Worm (Caenorhabditis elegans) whole organism, midembryonic: Measurements from ENCODE around the gene Y97E10AR.8.

Experiments
- T22C8.4 ChIP-seq: fragments of 200-800 bp; sonication (Bioruptor generic); IDR thresholded peaks from 2 replicates; pipeline ENCODE4 v1.3.6; 2022; ENCODE audit warnings: missing genetic modification characterization, missing compliant biosample characterization
- cog-1 ChIP-seq: sonication (generic microtip); optimal IDR thresholded peaks from 2 replicates; lab custom pipeline; 2016; ENCODE audit warnings: missing genetic modification characterization, missing compliant biosample characterization
- flt-1 ChIP-seq: fragments of 200-800 bp; sonication (Bioruptor generic); IDR thresholded peaks from 2 replicates; pipeline ENCODE4 v1.3.6; 2022; ENCODE audit warnings: missing genetic modification characterization, missing compliant biosample characterization
- klf-2 ChIP-seq: fragments of 200-800 bp; sonication (Bioruptor generic); conservative IDR thresholded peaks from 2 replicates; pipeline ENCODE4 v1.3.6; 2022; ENCODE audit warnings: missing genetic modification reagents, missing genetic modification characterization, missing compliant biosample characterization
- med-1 ChIP-seq: sonication (generic microtip); optimal IDR thresholded peaks from 2 replicates; lab custom pipeline; 2017; ENCODE audit warnings: missing genetic modification characterization, mild to moderate bottlenecking, missing compliant biosample characterization, antibody characterized with exemption, missing genetic modification reagents; ENCODE audit not compliant: insufficient read depth
- ref-1 ChIP-seq: fragments of 200-800 bp; sonication (Bioruptor generic); conservative IDR thresholded peaks from 2 replicates; pipeline ENCODE4 v1.3.6; 2022; ENCODE audit warnings: missing genetic modification reagents, missing genetic modification characterization, missing compliant biosample characterization
- tab-1 ChIP-seq: fragments of 200-800 bp; sonication (Bioruptor generic); IDR thresholded peaks from 2 replicates; pipeline ENCODE4 v1.3.6; 2022; ENCODE audit warnings: missing genetic modification characterization, missing compliant biosample characterization
- ztf-23 ChIP-seq: fragments of 200-800 bp; sonication (Bioruptor generic); IDR thresholded peaks from 2 replicates; pipeline ENCODE4 v1.3.6; 2022; ENCODE audit warnings: missing genetic modification reagents, missing genetic modification characterization, missing compliant biosample characterization
- ztf-29 ChIP-seq: fragments of 200-800 bp; sonication (Bioruptor generic); IDR thresholded peaks from 2 replicates; pipeline ENCODE4 v1.3.6; 2022; ENCODE audit warnings: missing genetic modification reagents, missing genetic modification characterization, missing compliant biosample characterization

Y97E10AR.8 gene

DNA sequence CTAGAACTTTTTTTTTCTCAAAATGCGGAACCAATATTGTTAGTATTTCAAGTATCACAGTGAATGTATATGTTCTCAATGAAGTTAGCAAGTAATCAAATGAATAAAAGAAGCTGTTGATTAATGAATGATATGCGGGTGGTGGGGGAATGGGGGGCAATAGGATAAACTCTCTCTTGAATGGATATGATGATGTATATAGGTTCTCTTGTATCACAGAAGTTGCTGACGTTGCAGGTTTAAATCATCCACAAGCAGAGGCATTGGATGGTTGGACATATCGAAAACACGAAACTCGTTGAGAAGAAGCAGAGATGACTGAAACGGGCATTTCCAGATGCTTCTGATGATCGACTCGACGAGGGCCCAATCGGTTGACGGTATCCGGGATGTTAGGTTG lies 34.5 kb downstream of the Y97E10AR.8 start:
- TF ChIP-seq tab-1 (GFP tag; lab: Robert Waterston, UW), result no peak
- no peak for TF ChIP-seq klf-2
- no peak for TF ChIP-seq ztf-29
- no peak for TF ChIP-seq T22C8.4 (GFP tag; lab: Robert Waterston, UW)
- TF ChIP-seq cog-1 (tag; lab: Kevin White, UChicago), result no peak
- no peak for TF ChIP-seq ztf-23 (GFP tag; lab: Robert Waterston, UW)
- peak; percentile 58; the same call in 1 of the 2 replicates for TF ChIP-seq flt-1 (GFP tag; lab: Robert Waterston, UW)

- no peak for TF ChIP-seq ztf-29
- TF ChIP-seq ref-1 (GFP tag; lab: Robert Waterston, UW), result no peak
- no peak for TF ChIP-seq ztf-23 (GFP tag; lab: Robert Waterston, UW)
- no peak for TF ChIP-seq tab-1 (GFP tag; lab: Robert Waterston, UW)
- TF ChIP-seq flt-1 (GFP tag; lab: Robert Waterston, UW), result no peak
- TF ChIP-seq klf-2, result no peak
- no peak for TF ChIP-seq med-1 (GFP tag; lab: Kevin White, UChicago)
- TF ChIP-seq T22C8.4 (GFP tag; lab: Robert Waterston, UW), result no peak
- no peak for TF ChIP-seq cog-1 (tag; lab: Kevin White, UChicago)
These were observed 35.4 kb downstream of the Y97E10AR.8 start for ce11 chrV:8040247-8041084.

DNA sequence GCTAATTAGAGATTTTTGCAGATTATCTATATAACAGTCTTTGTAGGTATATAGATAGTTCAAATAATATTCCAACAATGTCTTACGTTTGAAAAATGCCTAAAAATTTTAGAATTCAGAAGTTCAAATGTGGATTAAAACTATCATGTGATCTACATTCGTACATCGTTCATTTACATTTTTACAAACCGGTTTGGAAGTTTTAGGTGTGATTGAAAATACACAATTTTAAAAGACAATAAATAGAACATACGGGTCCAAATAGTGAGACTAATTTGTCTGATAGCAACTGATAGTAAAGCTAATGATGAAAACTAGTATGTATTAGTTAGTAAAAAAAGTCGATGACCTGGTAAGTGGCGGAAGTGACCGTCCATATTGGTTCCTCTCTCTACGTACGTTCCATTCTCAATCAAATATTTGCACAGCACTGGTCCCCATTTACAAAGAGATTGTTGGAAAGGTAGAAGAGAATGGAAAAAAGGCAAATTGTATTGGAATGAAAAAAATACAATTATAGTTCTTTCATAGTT lies 36.3 kb downstream of the Y97E10AR.8 start:
- TF ChIP-seq ztf-29 (no peak), ref-1 (GFP tag; lab: Robert Waterston, UW) (no peak), tab-1 (GFP tag; lab: Robert Waterston, UW) (no peak), T22C8.4 (GFP tag; lab: Robert Waterston, UW) (no peak), cog-1 (tag; lab: Kevin White, UChicago) (no peak), flt-1 (GFP tag; lab: Robert Waterston, UW) (no peak), med-1 (GFP tag; lab: Kevin White, UChicago) (no peak), klf-2 (no peak), ztf-23 (GFP tag; lab: Robert Waterston, UW) (no peak)

- TF ChIP-seq ztf-29 (no peak), med-1 (GFP tag; lab: Kevin White, UChicago) (no peak), T22C8.4 (GFP tag; lab: Robert Waterston, UW) (no peak), ref-1 (GFP tag; lab: Robert Waterston, UW) (no peak), cog-1 (tag; lab: Kevin White, UChicago) (no peak), klf-2 (no peak), ztf-23 (GFP tag; lab: Robert Waterston, UW) (no peak), tab-1 (GFP tag; lab: Robert Waterston, UW) (no peak), flt-1 (GFP tag; lab: Robert Waterston, UW) (no peak)
These were observed 38.6 kb downstream of the Y97E10AR.8 start for ce11 chrV:8043664-8044063.

DNA sequence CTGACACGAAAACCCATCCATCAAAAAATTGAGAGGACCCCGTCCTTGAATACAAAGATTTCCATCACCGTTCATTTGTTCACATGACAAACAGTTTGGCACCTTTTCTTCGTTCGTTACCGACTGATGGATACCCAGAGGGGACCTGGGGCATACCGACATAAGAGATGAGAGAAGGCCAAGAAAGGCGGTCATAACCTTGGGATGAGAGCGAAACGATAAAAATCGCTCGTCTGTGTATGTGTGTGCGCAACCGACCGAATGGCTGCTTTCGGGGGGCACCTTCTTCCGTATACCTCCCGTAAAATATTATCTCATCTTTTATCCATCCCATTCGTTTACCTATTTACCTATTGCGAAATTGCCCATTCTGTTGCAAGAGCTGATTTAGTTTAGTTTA lies 39.9 kb downstream of the Y97E10AR.8 start:
- TF ChIP-seq med-1 (GFP tag; lab: Kevin White, UChicago) (no peak), tab-1 (GFP tag; lab: Robert Waterston, UW) (no peak), ztf-29 (no peak), T22C8.4 (GFP tag; lab: Robert Waterston, UW) (no peak), klf-2 (no peak), cog-1 (tag; lab: Kevin White, UChicago) (no peak)

- TF ChIP-seq cog-1 (tag; lab: Kevin White, UChicago), result no peak
- no peak for TF ChIP-seq med-1 (GFP tag; lab: Kevin White, UChicago)
These were observed 41.6 kb downstream of the Y97E10AR.8 start, which contains the start of gene ZC513.3 for ce11 chrV:8046706-8047105. TSS of gene ZC513.3 (plus strand) at chrV:8047006.

DNA sequence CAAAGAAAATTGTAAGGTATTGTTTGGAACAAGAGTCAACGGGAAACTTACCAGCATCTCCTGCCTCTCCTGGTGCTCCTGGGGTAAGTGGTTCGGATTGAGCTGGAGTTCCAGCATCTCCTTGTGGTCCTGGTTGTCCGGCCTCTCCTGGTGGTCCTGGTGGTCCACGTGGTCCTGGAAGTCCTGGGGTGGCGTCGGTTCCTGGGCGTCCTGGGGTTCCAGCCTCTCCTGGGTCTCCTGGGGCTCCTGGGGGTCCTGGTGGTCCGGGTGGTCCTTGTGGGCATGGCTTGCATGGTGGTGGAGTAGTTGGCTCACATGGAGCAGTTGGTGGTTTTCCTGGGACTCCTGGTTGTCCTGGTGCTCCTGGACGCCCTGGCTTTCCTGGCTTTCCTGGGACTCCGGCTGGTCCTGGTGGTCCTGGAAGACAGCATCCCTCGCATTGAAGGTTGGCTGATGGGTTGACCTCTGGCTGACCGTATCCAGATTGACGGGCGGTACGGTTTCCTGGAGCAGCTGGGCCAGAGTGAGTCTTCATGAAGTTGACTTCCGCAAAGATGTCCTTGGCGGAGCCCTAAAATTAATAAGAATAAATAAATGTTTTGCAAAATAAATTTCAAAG lies 45.1 kb downstream of the Y97E10AR.8 start:
- TF ChIP-seq cog-1 (tag; lab: Kevin White, UChicago) (no peak), flt-1 (GFP tag; lab: Robert Waterston, UW) (no peak), ref-1 (GFP tag; lab: Robert Waterston, UW) (no peak), klf-2 (no peak), ztf-23 (GFP tag; lab: Robert Waterston, UW) (no peak), tab-1 (GFP tag; lab: Robert Waterston, UW) (no peak), med-1 (GFP tag; lab: Kevin White, UChicago) (no peak), ztf-29 (no peak), T22C8.4 (GFP tag; lab: Robert Waterston, UW) (no peak)

DNA sequence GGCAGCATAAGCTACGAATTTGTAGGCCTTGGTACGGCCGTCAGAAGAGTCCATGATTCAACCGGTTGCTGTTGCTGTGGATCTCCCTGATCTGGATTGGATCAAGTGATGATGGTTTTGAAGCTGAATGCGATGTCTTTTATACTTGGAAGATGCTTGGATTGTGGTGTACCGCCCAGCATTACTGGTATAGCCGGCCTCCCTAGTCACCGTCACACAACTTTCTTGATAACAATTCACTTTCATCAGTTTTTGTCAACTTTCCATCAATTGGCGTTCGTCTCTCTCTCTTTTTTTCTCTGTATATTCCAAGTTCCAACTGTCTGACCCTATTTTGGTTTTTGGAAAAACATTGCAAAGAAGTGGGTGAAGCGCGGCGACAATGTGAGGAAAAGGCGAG lies 45.7 kb downstream of the Y97E10AR.8 start, which contains the start of gene col-43:
TSS of gene col-43 (minus strand) at position 101 of the 400 bp plus-strand sequence.
- TF ChIP-seq med-1 (GFP tag; lab: Kevin White, UChicago) (no peak), ztf-23 (GFP tag; lab: Robert Waterston, UW) (no peak), flt-1 (GFP tag; lab: Robert Waterston, UW) (no peak), ref-1 (GFP tag; lab: Robert Waterston, UW) (no peak), T22C8.4 (GFP tag; lab: Robert Waterston, UW) (no peak), ztf-29 (no peak), cog-1 (tag; lab: Kevin White, UChicago) (no peak), tab-1 (GFP tag; lab: Robert Waterston, UW) (no peak), klf-2 (no peak)

- TF ChIP-seq cog-1 (tag; lab: Kevin White, UChicago), result no peak
- no peak for TF ChIP-seq ref-1 (GFP tag; lab: Robert Waterston, UW)
- no peak for TF ChIP-seq ztf-23 (GFP tag; lab: Robert Waterston, UW)
- no peak for TF ChIP-seq flt-1 (GFP tag; lab: Robert Waterston, UW)
- TF ChIP-seq tab-1 (GFP tag; lab: Robert Waterston, UW), result no peak
- no peak for TF ChIP-seq ztf-29
- TF ChIP-seq T22C8.4 (GFP tag; lab: Robert Waterston, UW), result no peak
- no peak for TF ChIP-seq med-1 (GFP tag; lab: Kevin White, UChicago)
- TF ChIP-seq klf-2, result no peak
These were observed 46.8 kb downstream of the Y97E10AR.8 start, which contains the start of gene sth-1 for ce11 chrV:8051851-8052250. TSS of gene sth-1 (plus strand) at chrV:8052151.
